Worm (Caenorhabditis elegans) whole organism, young adult: ENCODE results near the gene Y47D3A.21.
A peak's percentile ranks its signal among the peaks of the same experiment; 100 is the strongest.

ENCODE experiments used
- B0261.1 ChIP-seq: sonication (generic microtip); optimal IDR thresholded peaks from 2 replicates; lab custom pipeline; 2016; ENCODE audit warnings: mild to moderate bottlenecking, missing genetic modification characterization, moderate library complexity, missing compliant biosample characterization
- B0336.3 ChIP-seq: fragments of 200-800 bp; sonication (Bioruptor generic); IDR thresholded peaks from 2 replicates; pipeline ENCODE4 v1.3.6; 2022; ENCODE audit warnings: missing genetic modification characterization, missing compliant biosample characterization
- F57C9.4 ChIP-seq: sonication (generic microtip); optimal IDR thresholded peaks from 2 replicates; lab custom pipeline; 2017; ENCODE audit warnings: mild to moderate bottlenecking, missing genetic modification characterization, missing compliant biosample characterization
- Y53F4B.3 ChIP-seq: fragments of 200-800 bp; sonication (Bioruptor generic); IDR thresholded peaks from 2 replicates; pipeline ENCODE4 v1.3.6; 2022; ENCODE audit warnings: missing genetic modification reagents, missing genetic modification characterization, missing compliant biosample characterization
- Y53G8AR.9 ChIP-seq: fragments of 200-800 bp; sonication (Bioruptor generic); conservative IDR thresholded peaks from 2 replicates; pipeline ENCODE4 v1.3.6; 2022; ENCODE audit warnings: missing genetic modification reagents, missing genetic modification characterization, missing compliant biosample characterization
- Y67H2A.10 ChIP-seq: fragments of 200-800 bp; sonication (Bioruptor generic); conservative IDR thresholded peaks from 2 replicates; pipeline ENCODE4 v1.3.6; 2022; ENCODE audit warnings: missing genetic modification reagents, missing genetic modification characterization, missing compliant biosample characterization
- ama-1 ChIP-seq, 3 experiments: fragments of 150-350 bp in 1 of 3; sonication (generic microtip) in 2 of 3; optimal IDR thresholded peaks; 2 replicates each; lab custom pipeline; 2014 to 2018; ENCODE audit warnings: missing biosample characterization in 2 of 3, missing genetic modification characterization in 2 of 3, missing genetic modification reagents in 2 of 3
- attf-5 ChIP-seq: fragments of 200-800 bp; sonication (Bioruptor generic); optimal IDR thresholded peaks from 2 replicates; lab custom pipeline; 2018; ENCODE audit warnings: mild to moderate bottlenecking, missing genetic modification characterization, missing compliant biosample characterization
- bed-1 ChIP-seq: fragments of 200-800 bp; sonication (Bioruptor generic); IDR thresholded peaks from 2 replicates; pipeline ENCODE4 v1.3.6; 2022; ENCODE audit warnings: missing genetic modification reagents, missing genetic modification characterization, missing compliant biosample characterization
- cebp-1 ChIP-seq, 2 experiments: fragments of 200-800 bp in 1 of 2; sonication (Bioruptor generic) in 1 of 2; sonication (generic microtip) in 1 of 2; IDR thresholded peaks in 1 of 2; optimal IDR thresholded peaks in 1 of 2; 2 replicates each; pipeline versions ENCODE4 v1.3.6 to Lab custom; 2017 to 2022; ENCODE audit warnings: missing compliant biosample characterization in 2 of 2, missing genetic modification characterization in 2 of 2, mild to moderate bottlenecking in 1 of 2, missing genetic modification reagents in 1 of 2, moderate library complexity in 1 of 2
- ceh-27 ChIP-seq: fragments of 200-800 bp; sonication (Bioruptor generic); optimal IDR thresholded peaks from 2 replicates; lab custom pipeline; 2018; ENCODE audit warnings: mild to moderate bottlenecking, missing genetic modification characterization, moderate library complexity, missing compliant biosample characterization
- ceh-40 ChIP-seq: fragments of 200-800 bp; sonication (Bioruptor generic); IDR thresholded peaks from 2 replicates; pipeline ENCODE4 v1.3.6; 2022; ENCODE audit warnings: missing genetic modification characterization, missing compliant biosample characterization
- ceh-58 ChIP-seq: fragments of 200-800 bp; sonication (Bioruptor generic); IDR thresholded peaks from 2 replicates; pipeline ENCODE4 v1.3.6; 2022; ENCODE audit warnings: missing genetic modification characterization, missing compliant biosample characterization
- ceh-91 ChIP-seq: fragments of 200-800 bp; sonication (Bioruptor generic); IDR thresholded peaks from 2 replicates; pipeline ENCODE4 v1.3.6; 2022; ENCODE audit warnings: missing genetic modification reagents, missing genetic modification characterization, missing compliant biosample characterization
- die-1 ChIP-seq: sonication (generic microtip); optimal IDR thresholded peaks from 2 replicates; lab custom pipeline; 2016; ENCODE audit warnings: missing genotype, mild to moderate bottlenecking, missing genetic modification characterization, missing compliant biosample characterization
- dox-1 ChIP-seq: fragments of 200-800 bp; sonication (Bioruptor generic); IDR thresholded peaks from 2 replicates; pipeline ENCODE4 v1.3.6; 2022; ENCODE audit warnings: missing genetic modification reagents, missing genetic modification characterization, missing compliant biosample characterization
- efl-1 ChIP-seq: fragments of 150-350 bp; optimal IDR thresholded peaks from 2 replicates; lab custom pipeline; 2014; ENCODE audit warnings: missing biosample characterization, missing genetic modification reagents, missing genetic modification characterization
- egl-18 ChIP-seq: fragments of 200-800 bp; sonication (Bioruptor generic); IDR thresholded peaks from 2 replicates; pipeline ENCODE4 v1.3.6; 2022; ENCODE audit warnings: missing genetic modification reagents, missing genetic modification characterization, missing compliant biosample characterization
- egrh-3 ChIP-seq: fragments of 200-800 bp; sonication (Bioruptor generic); IDR thresholded peaks from 2 replicates; pipeline ENCODE4 v1.3.6; 2022; ENCODE audit warnings: missing genetic modification reagents, missing genetic modification characterization, missing compliant biosample characterization
- ekl-4 ChIP-seq: fragments of 200-800 bp; sonication (Bioruptor generic); IDR thresholded peaks from 2 replicates; pipeline ENCODE4 v1.3.6; 2022; ENCODE audit warnings: missing genetic modification reagents, missing genetic modification characterization, missing compliant biosample characterization
- hmg-1.2 ChIP-seq: fragments of 200-800 bp; sonication (Bioruptor generic); IDR thresholded peaks from 2 replicates; pipeline ENCODE4 v1.3.6; 2022; ENCODE audit warnings: missing genetic modification reagents, missing genetic modification characterization, missing compliant biosample characterization
- lag-1 ChIP-seq: fragments of 200-800 bp; sonication (Bioruptor generic); IDR thresholded peaks from 2 replicates; pipeline ENCODE4 v1.3.6; 2022; ENCODE audit warnings: missing genetic modification reagents, missing genetic modification characterization, missing compliant biosample characterization
- let-607 ChIP-seq, 2 experiments: fragments of 200-800 bp in 1 of 2; sonication (Bioruptor generic) in 1 of 2; sonication (generic microtip) in 1 of 2; optimal IDR thresholded peaks; 2 replicates each; lab custom pipeline; 2016 to 2018; ENCODE audit warnings: mild to moderate bottlenecking in 2 of 2, missing compliant biosample characterization in 2 of 2, missing genetic modification characterization in 2 of 2, moderate library complexity in 2 of 2, missing genotype in 1 of 2
- lin-26 ChIP-seq: fragments of 200-800 bp; sonication (Bioruptor generic); IDR thresholded peaks from 2 replicates; pipeline ENCODE4 v1.3.6; 2022; ENCODE audit warnings: missing genetic modification reagents, missing genetic modification characterization, missing compliant biosample characterization
- madf-6 ChIP-seq: fragments of 200-800 bp; sonication (Bioruptor generic); IDR thresholded peaks from 2 replicates; pipeline ENCODE4 v1.3.6; 2022; ENCODE audit warnings: missing genetic modification reagents, missing genetic modification characterization, missing compliant biosample characterization
- madf-8 ChIP-seq: fragments of 200-800 bp; sonication (Bioruptor generic); conservative IDR thresholded peaks from 2 replicates; pipeline ENCODE4 v1.3.6; 2022; ENCODE audit warnings: missing genetic modification reagents, missing genetic modification characterization, missing compliant biosample characterization
- nhr-80 ChIP-seq: sonication (generic microtip); optimal IDR thresholded peaks from 2 replicates; lab custom pipeline; 2016; ENCODE audit warnings: missing genetic modification characterization, missing compliant biosample characterization
- pbrm-1 ChIP-seq: fragments of 200-800 bp; sonication (Bioruptor generic); IDR thresholded peaks from 2 replicates; pipeline ENCODE4 v1.3.6; 2022; ENCODE audit warnings: missing genetic modification reagents, missing genetic modification characterization, missing compliant biosample characterization
- repo-1 ChIP-seq: sonication (generic microtip); optimal IDR thresholded peaks from 2 replicates; lab custom pipeline; 2017; ENCODE audit warnings: mild to moderate bottlenecking, missing genetic modification characterization, missing compliant biosample characterization
- snpc-1.3 ChIP-seq: sonication (generic microtip); optimal IDR thresholded peaks from 2 replicates; lab custom pipeline; 2017; ENCODE audit warnings: missing genetic modification characterization, mild to moderate bottlenecking, missing compliant biosample characterization, antibody characterized with exemption, moderate library complexity, missing genotype, missing genetic modification reagents; ENCODE audit not compliant: insufficient read depth
- snpc-4 ChIP-seq, 5 experiments: fragments of 150-350 bp in 1 of 5; sonication (generic microtip) in 4 of 5; optimal IDR thresholded peaks; 2 replicates each; lab custom pipeline; 2014 to 2018; ENCODE audit warnings: missing genetic modification characterization in 5 of 5, missing biosample characterization in 3 of 5, antibody characterized with exemption in 2 of 5, mild to moderate bottlenecking in 2 of 5, missing compliant biosample characterization in 2 of 5, missing genotype in 2 of 5, moderate library complexity in 2 of 5, missing genetic modification reagents in 1 of 5
- unc-130 ChIP-seq: sonication (generic microtip); optimal IDR thresholded peaks from 2 replicates; lab custom pipeline; 2016; ENCODE audit warnings: missing genetic modification reagents, missing genetic modification characterization, missing compliant biosample characterization
- ztf-22 ChIP-seq: fragments of 200-800 bp; sonication (Bioruptor generic); optimal IDR thresholded peaks from 2 replicates; lab custom pipeline; 2018; ENCODE audit warnings: mild to moderate bottlenecking, missing genetic modification characterization, moderate library complexity, missing compliant biosample characterization
- ztf-25 ChIP-seq: fragments of 200-800 bp; sonication (Bioruptor generic); IDR thresholded peaks from 2 replicates; pipeline ENCODE4 v1.3.6; 2022; ENCODE audit warnings: missing genetic modification reagents, missing genetic modification characterization, missing compliant biosample characterization
- ztf-28 ChIP-seq: fragments of 200-800 bp; sonication (Bioruptor generic); IDR thresholded peaks from 2 replicates; pipeline ENCODE4 v1.3.6; 2022; ENCODE audit warnings: missing genetic modification reagents, missing genetic modification characterization, missing compliant biosample characterization

The Y47D3A.21 gene

ce11 chrIII:11243421-11243820 is 35.3 kb downstream of the Y47D3A.21 start (continued):
- TF ChIP-seq B0336.3 (GFP tag; lab: Robert Waterston, UW): peak; percentile 70; the same call in 1 of the 2 replicates
- no peak for TF ChIP-seq F57C9.4
- TF ChIP-seq ekl-4 (GFP tag; lab: Robert Waterston, UW): no peak
- no peak for TF ChIP-seq Y53F4B.3 (GFP tag; lab: Robert Waterston, UW)
- TF ChIP-seq unc-130 (GFP tag; lab: Kevin White, UChicago): no peak
- peak; percentile 38 to 57 for TF ChIP-seq let-607 (tag; optimal IDR thresholded peaks at IDR 0.05; lab: Kevin White, UChicago)
- no peak for TF ChIP-seq madf-8 (GFP tag; lab: Robert Waterston, UW)
- TF ChIP-seq attf-5 (GFP tag; lab: Kevin White, UChicago): peak; percentile 41

ce11 chrIII:11241583-11242187 is 37.0 kb downstream of the Y47D3A.21 start:
- no peak for TF ChIP-seq ceh-27 (GFP tag; lab: Kevin White, UChicago)
- no peak for TF ChIP-seq bed-1 (GFP tag; lab: Robert Waterston, UW)
- peak; percentile 82 for TF ChIP-seq nhr-80 (tag; lab: Kevin White, UChicago)

ce11 chrIII:11240776-11241175 is 37.9 kb downstream of the Y47D3A.21 start:
- TF ChIP-seq nhr-80 (tag; lab: Kevin White, UChicago): peak; percentile 61
- TF ChIP-seq B0261.1: no peak
- TF ChIP-seq hmg-1.2: peak; percentile 7; the same call in 1 of the 2 replicates
- no peak for TF ChIP-seq cebp-1 (GFP tag; IDR thresholded peaks at IDR 0.05; lab: Robert Waterston, UW)
- TF ChIP-seq cebp-1 (tag; optimal IDR thresholded peaks at IDR 0.05; lab: Kevin White, UChicago): peak; percentile 7
- TF ChIP-seq, all 124 proteins: peak for 3

- TF ChIP-seq ztf-22 (no peak), lin-26 (GFP tag; lab: Robert Waterston, UW) (peak; percentile 51; the same call in 1 of the 2 replicates)
Measured at ce11 chrIII:11238790-11239189, 39.9 kb downstream of the Y47D3A.21 start.

DNA sequence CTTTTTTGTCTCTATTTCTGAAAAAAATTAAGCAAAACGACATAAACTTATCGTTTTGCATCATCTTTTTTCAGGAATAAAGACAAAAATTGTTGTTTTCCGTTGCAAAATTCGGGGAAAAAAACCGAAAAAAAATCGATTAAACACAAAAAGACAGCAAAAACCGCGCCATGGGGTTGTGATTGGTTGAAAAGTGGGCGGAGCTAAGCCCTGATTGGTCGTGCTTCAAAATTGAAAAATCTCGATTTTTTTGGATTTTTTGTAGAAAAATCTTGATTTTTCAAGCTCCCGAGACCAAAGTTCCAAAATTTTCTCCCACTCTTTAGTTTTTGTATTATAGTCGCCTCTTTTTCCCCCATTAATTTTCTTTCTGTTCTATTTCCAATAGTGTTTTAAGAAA is 40.4 kb downstream of the Y47D3A.21 start:
- 0 out of 2 replicates have a peak, but pooled peaks have one; percentile 21 for TF ChIP-seq pbrm-1 (GFP tag; lab: Robert Waterston, UW)
- TF ChIP-seq ekl-4 (GFP tag; lab: Robert Waterston, UW): peak; percentile 40; the same call in 1 of the 2 replicates
- TF ChIP-seq snpc-1.3 (tag; lab: Kevin White, UChicago): no peak
- TF ChIP-seq madf-6: 0 out of 2 replicates have a peak, but pooled peaks have one; percentile 20
- TF ChIP-seq repo-1 (tag; lab: Kevin White, UChicago): no peak
- no peak for TF ChIP-seq B0261.1

- no peak for TF ChIP-seq snpc-4 (GFP tag; optimal IDR thresholded peaks at IDR 0.05; lab: Kevin White, UChicago)
- no peak for TF ChIP-seq snpc-4 (tag; optimal IDR thresholded peaks at IDR 0.05; lab: Kevin White, UChicago)
- TF ChIP-seq ama-1 (optimal IDR thresholded peaks at IDR 0.05; lab: Kevin White, UChicago): no peak
- no peak for TF ChIP-seq ama-1 (GFP tag; optimal IDR thresholded peaks at IDR 0.05; lab: Kevin White, UChicago)
- TF ChIP-seq snpc-1.3 (tag; lab: Kevin White, UChicago): no peak
Measured at ce11 chrIII:11237741-11238140, 41.0 kb downstream of the Y47D3A.21 start.

- no peak for TF ChIP-seq ceh-58 (GFP tag; lab: Robert Waterston, UW)
- TF ChIP-seq die-1: no peak
- no peak for TF ChIP-seq ztf-28
- TF ChIP-seq ceh-40: no peak
- TF ChIP-seq efl-1: no peak
- no peak for TF ChIP-seq ceh-91 (GFP tag; lab: Robert Waterston, UW)
- TF ChIP-seq lag-1: no peak
- 0 out of 2 replicates have a peak, but pooled peaks have one; percentile 5 for TF ChIP-seq egrh-3 (GFP tag; lab: Robert Waterston, UW)
- no peak for TF ChIP-seq Y67H2A.10 (GFP tag; lab: Robert Waterston, UW)
- peak; percentile 42; the same call in 1 of the 2 replicates for TF ChIP-seq dox-1 (GFP tag; lab: Robert Waterston, UW)
- no peak for TF ChIP-seq ztf-25 (GFP tag; lab: Robert Waterston, UW)
- no peak for TF ChIP-seq egl-18 (GFP tag; lab: Robert Waterston, UW)
- TF ChIP-seq Y53G8AR.9: no peak
Measured at ce11 chrIII:11236788-11237187, 41.9 kb downstream of the Y47D3A.21 start, which contains the start of the genes Y47D3A.14 and aakb-2. Y47D3A.14 (minus strand) TSS chrIII:11236868. aakb-2 (plus strand) TSS chrIII:11237143.
